Worm (Caenorhabditis elegans) whole organism, L4 larva: ENCODE measurements around the gene nhx-4.

Experiments used
- ama-1 ChIP-seq: fragments of 150-350 bp; optimal IDR thresholded peaks from 2 replicates; lab custom pipeline; 2014; ENCODE audit warnings: inconsistent platforms, mixed read lengths
- ceh-82 ChIP-seq: sonication (generic microtip); optimal IDR thresholded peaks from 2 replicates; lab custom pipeline; 2017; ENCODE audit warnings: missing biosample characterization, missing genetic modification characterization
- lin-39 ChIP-seq: fragments of 150-350 bp; optimal IDR thresholded peaks from 2 replicates; lab custom pipeline; 2014; ENCODE audit warnings: missing biosample characterization, missing genetic modification reagents, missing genetic modification characterization
- lir-3 ChIP-seq: sonication (generic microtip); optimal IDR thresholded peaks from 2 replicates; lab custom pipeline; 2016; ENCODE audit warnings: mild to moderate bottlenecking, missing genetic modification characterization, missing compliant biosample characterization
- unc-39 ChIP-seq: sonication (generic microtip); optimal IDR thresholded peaks from 2 replicates; lab custom pipeline; 2017; ENCODE audit warnings: missing biosample characterization, missing genetic modification characterization

- TF ChIP-seq lir-3 (tag; lab: Kevin White, UChicago): no peak
- TF ChIP-seq ama-1 (lab: Kevin White, UChicago): no peak
- TF ChIP-seq ceh-82: no peak
- no peak for TF ChIP-seq lin-39
- TF ChIP-seq unc-39 (tag; lab: Kevin White, UChicago): no peak
These were observed 23.7 kb downstream of the nhx-4 start for ce11 chrX:6937742-6938141.
